Worm (Caenorhabditis elegans) whole organism, L1 larva: ENCODE measurements around the gene swsn-7.

Source experiments
- aly-2 ChIP-seq: fragments of 150-350 bp; optimal IDR thresholded peaks from 2 replicates; lab custom pipeline; 2014; ENCODE audit warnings: missing biosample characterization, missing genetic modification characterization
- ces-1 ChIP-seq: fragments of 150-350 bp; optimal IDR thresholded peaks from 2 replicates; lab custom pipeline; 2014; ENCODE audit warnings: missing biosample characterization, missing genetic modification reagents, missing genetic modification characterization
- fkh-4 ChIP-seq: sonication (generic microtip); optimal IDR thresholded peaks from 2 replicates; lab custom pipeline; 2016; ENCODE audit warnings: missing compliant biosample characterization, missing genetic modification characterization, borderline replicate concordance
- lin-39 ChIP-seq: fragments of 150-350 bp; optimal IDR thresholded peaks from 2 replicates; lab custom pipeline; 2014; ENCODE audit warnings: missing biosample characterization, missing genetic modification reagents, missing genetic modification characterization
- mdl-1 ChIP-seq, 2 experiments: fragments of 150-350 bp; optimal IDR thresholded peaks; 2 replicates each; lab custom pipeline; 2014 to 2017; ENCODE audit warnings: missing biosample characterization in 2 of 2, missing genetic modification characterization in 2 of 2, inconsistent platforms in 1 of 2
- snu-23 ChIP-seq: sonication (generic microtip); optimal IDR thresholded peaks from 2 replicates; lab custom pipeline; 2016; ENCODE audit warnings: missing genetic modification characterization, missing compliant biosample characterization
- unc-62 ChIP-seq: fragments of 150-350 bp; optimal IDR thresholded peaks from 2 replicates; lab custom pipeline; 2014; ENCODE audit warnings: missing biosample characterization, missing genetic modification reagents, missing genetic modification characterization
- zag-1 ChIP-seq: fragments of 150-350 bp; optimal IDR thresholded peaks from 2 replicates; lab custom pipeline; 2014; ENCODE audit warnings: missing biosample characterization, missing genetic modification characterization

- TF ChIP-seq zag-1 (tag; lab: Kevin White, UChicago) (no peak), unc-62 (GFP tag; lab: Kevin White, UChicago) (no peak), aly-2 (tag; lab: Kevin White, UChicago) (no peak), snu-23 (GFP tag; lab: Kevin White, UChicago) (peak; percentile 39), mdl-1 (tag; optimal IDR thresholded peaks at IDR 0.05; lab: Kevin White, UChicago) (peak in 1 of 2 experiments; percentile 62), ces-1 (GFP tag; lab: Kevin White, UChicago) (no peak), lin-39 (tag; lab: Kevin White, UChicago) (no peak), fkh-4 (tag; lab: Kevin White, UChicago) (no peak)
Observed at ce11 chrII:8012071-8013031, 15.2 kb downstream of the swsn-7 start, which contains the start of gene DH11.2.
